Fruit fly (Drosophila melanogaster): ENCODE measurements around the gene qua.

Gene qua

DNA sequence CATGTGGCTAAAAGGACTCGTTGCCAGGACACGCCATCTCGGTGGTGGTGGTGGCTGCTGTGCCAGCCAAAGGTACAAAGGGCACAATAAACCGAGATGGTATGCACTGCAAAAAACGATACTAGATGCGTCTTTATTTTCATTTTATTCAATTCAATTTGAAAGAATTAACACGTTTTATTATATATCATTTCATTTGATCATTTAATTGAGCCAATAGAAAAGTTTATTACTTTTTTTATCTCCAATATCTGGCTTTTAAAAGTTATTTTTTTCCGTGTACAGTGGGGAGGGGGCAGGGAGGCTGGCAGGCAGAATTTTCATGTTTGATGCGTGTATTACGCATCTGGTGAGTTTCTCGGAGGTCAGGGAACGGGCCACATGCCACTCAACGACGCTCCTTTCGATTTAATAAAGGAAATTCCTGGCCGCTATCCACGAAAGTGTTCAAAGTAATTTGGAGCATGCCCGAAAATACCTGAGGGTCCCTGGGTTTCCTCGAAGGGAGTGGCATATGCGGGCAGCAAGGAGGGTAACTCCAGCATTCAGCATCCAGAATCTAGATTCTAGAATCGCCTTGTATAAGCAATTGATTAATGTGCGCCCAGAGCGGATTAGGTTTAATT is 17.2 kb upstream of the qua start (continued):
- TF ChIP-seq CG12744 (GFP tag; optimal IDR thresholded peaks at IDR 0.05) = no peak
- TF ChIP-seq CG42726 (GFP tag; IDR thresholded peaks at IDR 0.05; ENCODE audit: partially characterized antibody) = no peak
- peak; percentile 77 for TF ChIP-seq CG11093 (GFP tag; IDR thresholded peaks at IDR 0.05)
- peak; percentile 87 for TF ChIP-seq CG32772 (GFP tag; IDR thresholded peaks at IDR 0.05)
- peak; percentile 85 for TF ChIP-seq CG6683 (GFP tag; optimal IDR thresholded peaks at IDR 0.05)
- peak; percentile 83 for TF ChIP-seq sisA (GFP tag; IDR thresholded peaks at IDR 0.05)
- TF ChIP-seq CG3065 (GFP tag; optimal IDR thresholded peaks at IDR 0.05) = peak; percentile 26
- TF ChIP-seq PHDP (tag; optimal IDR thresholded peaks at IDR 0.05) = peak; percentile 88
- TF ChIP-seq nerfin-1 (tag; optimal IDR thresholded peaks at IDR 0.05) = peak; percentile 87
- no peak for TF ChIP-seq knrl (GFP tag; IDR thresholded peaks at IDR 0.05; ENCODE audit: partially characterized antibody)
- TF ChIP-seq CG15514 (GFP tag; optimal IDR thresholded peaks at IDR 0.05) = peak; percentile 69
- TF ChIP-seq amos (GFP tag; IDR thresholded peaks at IDR 0.05; ENCODE audit: partially characterized antibody) = no peak
- peak; percentile 90 for TF ChIP-seq CG4424 (GFP tag; optimal IDR thresholded peaks at IDR 0.05)
- TF ChIP-seq NC2β (GFP tag; optimal IDR thresholded peaks at IDR 0.05) = peak; percentile 86
- TF ChIP-seq CG18262 (tag; optimal IDR thresholded peaks at IDR 0.05) = peak; percentile 95
- TF ChIP-seq B-H1 (GFP tag; IDR thresholded peaks at IDR 0.05) = peak; percentile 77
- peak; percentile 68 for TF ChIP-seq CG30020 (tag; optimal IDR thresholded peaks at IDR 0.05)
- peak; percentile 50 for TF ChIP-seq CG8944 (GFP tag; optimal IDR thresholded peaks at IDR 0.05)
- TF ChIP-seq tna (GFP tag; IDR thresholded peaks at IDR 0.05; ENCODE audit: partially characterized antibody) = no peak
- no peak for TF ChIP-seq ash1 (GFP tag; optimal IDR thresholded peaks at IDR 0.05)
- TF ChIP-seq sima (GFP tag; optimal IDR thresholded peaks at IDR 0.05) = peak; percentile 35
- TF ChIP-seq CG6791 (GFP tag; IDR thresholded peaks at IDR 0.05; ENCODE audit: partially characterized antibody) = no peak
- no peak for TF ChIP-seq maf-S (GFP tag; optimal IDR thresholded peaks at IDR 0.05)
- no peak for TF ChIP-seq Med (GFP tag)
- TF ChIP-seq CG17385 (GFP tag; optimal IDR thresholded peaks at IDR 0.05) = peak; percentile 85
- peak; percentile 87 for TF ChIP-seq Asciz (GFP tag; optimal IDR thresholded peaks at IDR 0.05)
- TF ChIP-seq Myb (GFP tag; optimal IDR thresholded peaks at IDR 0.05) = no peak
- peak; percentile 86 for TF ChIP-seq scrt (GFP tag; optimal IDR thresholded peaks at IDR 0.05)
- no peak for TF ChIP-seq kay (GFP tag; optimal IDR thresholded peaks at IDR 0.05)
- TF ChIP-seq CG5245 (GFP tag; optimal IDR thresholded peaks at IDR 0.05) = peak; percentile 80
- TF ChIP-seq Gug (GFP tag; IDR thresholded peaks at IDR 0.05) = peak; percentile 48; the same call in 2 of the 4 replicates
- TF ChIP-seq ap (GFP tag; IDR thresholded peaks at IDR 0.05) = peak; percentile 77
- no peak for TF ChIP-seq YL-1 (GFP tag; optimal IDR thresholded peaks at IDR 0.05)
- TF ChIP-seq Dll (GFP tag; IDR thresholded peaks at IDR 0.05; ENCODE audit: partially characterized antibody) = no peak
- peak; percentile 70 for TF ChIP-seq CG11723 (GFP tag; optimal IDR thresholded peaks at IDR 0.05)
- peak; percentile 90 for TF ChIP-seq CG4328 (GFP tag; optimal IDR thresholded peaks at IDR 0.05)
- TF ChIP-seq CG3407 (GFP tag; optimal IDR thresholded peaks at IDR 0.05) = peak; percentile 81
- peak; percentile 72 for TF ChIP-seq jumu (GFP tag; optimal IDR thresholded peaks at IDR 0.05)
- peak; percentile 94 for TF ChIP-seq gem (tag; optimal IDR thresholded peaks at IDR 0.05)
- peak; percentile 88 for TF ChIP-seq CG34422 (GFP tag; IDR thresholded peaks at IDR 0.05)
- TF ChIP-seq Chrac-16 (GFP tag; optimal IDR thresholded peaks at IDR 0.05) = peak; percentile 84
- TF ChIP-seq dmrt99B (tag; optimal IDR thresholded peaks at IDR 0.05) = peak; percentile 94
- TF ChIP-seq Doc2 (GFP tag; IDR thresholded peaks at IDR 0.05) = no peak
- peak; percentile 59 for TF ChIP-seq cato (GFP tag; optimal IDR thresholded peaks at IDR 0.05; ENCODE audit: borderline replicate concordance)
- TF ChIP-seq CkIIα-i1 (GFP tag; IDR thresholded peaks at IDR 0.05) = no peak
- peak; percentile 83 for TF ChIP-seq Hand (GFP tag; optimal IDR thresholded peaks at IDR 0.05)
- peak; percentile 61 for TF ChIP-seq CG33213 (GFP tag; optimal IDR thresholded peaks at IDR 0.05)
- peak; percentile 80 for TF ChIP-seq ken (GFP tag; IDR thresholded peaks at IDR 0.05)
- TF ChIP-seq pita (GFP tag; optimal IDR thresholded peaks at IDR 0.05) = no peak
- peak; percentile 58 for TF ChIP-seq CHES-1-like (GFP tag; optimal IDR thresholded peaks at IDR 0.05)
